Worm (Caenorhabditis elegans): ENCODE data around the gene col-174.

The col-174 gene

DNA sequence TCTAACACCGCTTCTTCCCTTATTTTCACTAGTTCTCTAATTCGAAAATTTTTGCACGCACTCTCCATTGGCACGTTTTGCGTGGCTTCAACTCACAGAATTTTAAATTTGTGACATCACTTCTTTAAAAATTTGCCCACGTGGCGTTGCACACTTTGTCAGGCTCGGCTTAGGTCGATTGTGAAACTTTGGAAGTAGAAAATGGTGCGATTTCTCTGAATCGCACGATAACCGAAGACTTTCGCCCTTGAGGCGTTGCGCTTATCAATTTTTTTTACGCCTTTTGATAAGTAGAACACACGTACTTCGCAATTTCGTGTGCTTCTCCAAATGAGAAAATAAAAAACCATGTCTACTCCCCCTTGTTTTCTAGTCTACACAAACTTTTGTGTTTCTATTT lies 31.7 kb downstream of the col-174 start:
- peak; percentile 5 for TF ChIP-seq elt-2 (tag; optimal IDR thresholded peaks at IDR 0.05)
- no peak for TF ChIP-seq npax-4 (tag; optimal IDR thresholded peaks at IDR 0.05)

DNA sequence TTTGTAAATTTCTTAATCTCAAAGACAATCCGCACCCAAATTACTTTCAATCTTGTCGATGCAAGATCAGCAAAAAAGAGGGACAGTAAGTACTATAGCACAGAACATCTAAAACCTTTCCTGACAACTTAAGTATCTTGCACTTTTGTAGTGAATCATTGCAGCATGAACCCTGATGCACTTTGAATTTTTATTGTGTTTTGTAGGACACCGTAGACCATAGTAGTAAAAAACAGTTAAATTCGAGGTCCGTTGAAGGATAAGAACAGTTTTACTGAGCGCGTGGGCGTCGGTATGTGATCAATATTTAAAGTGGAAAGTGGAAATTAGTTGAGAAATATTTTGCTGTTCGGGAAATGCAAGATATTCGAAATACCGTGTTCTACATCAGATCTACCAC lies 35.6 kb downstream of the col-174 start:
- no peak for TF ChIP-seq eyg-1 (tag; optimal IDR thresholded peaks at IDR 0.05)
- TF ChIP-seq sox-4 (tag; optimal IDR thresholded peaks at IDR 0.05), result no peak
- TF ChIP-seq dmd-4 (tag; optimal IDR thresholded peaks at IDR 0.05; ENCODE audit: borderline replicate concordance), result no peak
- no peak for TF ChIP-seq ref-2 (tag; optimal IDR thresholded peaks at IDR 0.05)
- no peak for TF ChIP-seq C08G9.2 (tag; optimal IDR thresholded peaks at IDR 0.05)
- TF ChIP-seq hlh-30 (tag; optimal IDR thresholded peaks at IDR 0.05; ENCODE audit: insufficient read depth), result no peak

DNA sequence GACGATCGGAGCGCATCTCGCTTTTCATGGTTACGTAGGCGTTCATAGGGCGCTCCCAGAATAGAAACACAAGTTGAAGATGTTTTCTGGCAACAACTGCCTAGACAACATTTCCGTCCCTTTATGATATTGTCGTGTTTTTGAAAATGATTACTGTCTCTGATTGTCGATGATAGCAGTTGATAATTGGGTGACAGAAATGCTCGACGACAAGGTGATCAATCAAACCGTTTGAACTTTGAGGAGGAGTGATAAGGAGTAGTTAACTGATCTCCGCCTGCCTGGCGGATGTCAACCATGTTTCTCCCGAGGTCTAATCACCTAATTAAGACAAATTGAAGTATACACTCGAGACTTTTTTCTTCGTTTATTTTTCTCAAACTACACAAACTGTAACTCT lies 37.3 kb downstream of the col-174 start:
- TF ChIP-seq T23F11.4 (GFP tag; optimal IDR thresholded peaks at IDR 0.05) (no peak), hlh-6 (tag; optimal IDR thresholded peaks at IDR 0.05) (no peak), hlh-8 (tag; optimal IDR thresholded peaks at IDR 0.05) (no peak), mec-3 (tag; optimal IDR thresholded peaks at IDR 0.05; ENCODE audit: borderline replicate concordance) (no peak), ama-1 (optimal IDR thresholded peaks at IDR 0.05) (no peak), C38D4.7 (GFP tag; optimal IDR thresholded peaks at IDR 0.05) (no peak), hlh-13 (GFP tag; optimal IDR thresholded peaks at IDR 0.05) (no peak), ref-2 (tag; optimal IDR thresholded peaks at IDR 0.05) (no peak), che-1 (tag; optimal IDR thresholded peaks at IDR 0.05) (no peak)

DNA sequence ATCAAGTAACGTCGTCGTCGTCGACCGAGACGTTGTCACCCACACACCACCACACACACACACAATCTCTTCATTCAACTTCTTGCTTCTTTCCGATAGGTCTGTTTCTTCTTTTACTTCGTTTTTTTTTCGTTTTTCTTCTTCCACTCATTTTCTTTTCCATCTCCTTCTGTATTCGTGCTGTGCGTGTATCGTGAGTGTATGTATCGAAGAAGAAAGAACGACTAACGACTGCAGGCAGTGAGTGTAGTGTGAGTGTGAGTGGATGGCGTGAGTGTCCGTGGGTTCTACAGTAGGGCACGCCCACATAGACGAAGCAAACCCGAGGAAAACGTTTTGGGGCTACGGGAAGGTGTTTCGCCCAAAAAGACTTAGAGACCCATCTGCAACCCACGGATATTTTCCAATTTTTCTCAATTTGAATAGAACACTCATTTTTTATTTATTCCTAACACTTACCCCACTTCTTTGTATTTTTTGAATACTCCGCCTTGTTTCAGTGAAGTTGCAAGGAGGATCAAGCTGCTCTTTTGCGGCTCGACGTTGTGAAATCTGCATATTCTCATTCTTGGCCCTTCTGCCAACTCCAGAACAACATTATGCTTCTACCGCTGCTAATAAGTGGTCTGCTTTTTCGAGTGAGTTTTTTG lies 39.1 kb downstream of the col-174 start, which contains the start of gene adt-2:
Gene adt-2, plus strand, starts transcription at position 600 of the 650 bp plus-strand sequence.
- TF ChIP-seq K09A11.1 (tag; optimal IDR thresholded peaks at IDR 0.05; ENCODE audit: insufficient read depth) (no peak), ceh-18 (tag; optimal IDR thresholded peaks at IDR 0.05) (no peak), pha-2 (tag; optimal IDR thresholded peaks at IDR 0.05) (no peak), Y22D7AL.16 (tag; optimal IDR thresholded peaks at IDR 0.05) (no peak), ceh-34 (tag; optimal IDR thresholded peaks at IDR 0.05) (no peak), odd-2 (tag; optimal IDR thresholded peaks at IDR 0.05) (no peak), tbx-7 (tag; optimal IDR thresholded peaks at IDR 0.05) (no peak), syd-9 (tag; optimal IDR thresholded peaks at IDR 0.05) (no peak), ceh-2 (tag; optimal IDR thresholded peaks at IDR 0.05) (no peak), ceh-30 (tag; optimal IDR thresholded peaks at IDR 0.05) (no peak), ceh-9 (tag; optimal IDR thresholded peaks at IDR 0.05) (no peak), unc-86 (tag; optimal IDR thresholded peaks at IDR 0.05) (no peak)

DNA sequence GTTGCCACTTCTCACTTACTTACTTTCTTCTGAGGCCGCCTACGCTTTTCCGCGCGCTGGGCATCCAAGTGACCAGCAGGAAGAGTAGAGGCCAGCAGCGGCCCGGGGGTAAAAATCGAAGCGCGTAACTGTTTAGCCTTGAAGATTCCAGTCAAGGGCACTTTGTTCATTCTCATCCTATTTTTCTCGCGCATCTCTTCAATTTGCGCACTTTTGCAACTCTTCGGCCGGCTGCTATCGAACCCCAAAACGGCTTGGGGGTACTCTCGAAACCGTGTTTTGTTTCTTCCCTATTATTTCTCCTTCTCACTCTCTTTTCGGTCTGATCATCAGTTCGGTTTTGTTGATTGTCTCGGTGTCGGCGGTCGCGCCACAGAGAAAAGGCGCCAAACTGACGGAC lies 40.0 kb downstream of the col-174 start:
- TF ChIP-seq elt-4 (tag; optimal IDR thresholded peaks at IDR 0.05) (no peak), lin-11 (tag; optimal IDR thresholded peaks at IDR 0.05) (no peak), eyg-1 (tag; optimal IDR thresholded peaks at IDR 0.05) (no peak), F13H6.1 (tag; optimal IDR thresholded peaks at IDR 0.05) (no peak), hlh-8 (tag; optimal IDR thresholded peaks at IDR 0.05) (no peak), sdc-2 (tag; optimal IDR thresholded peaks at IDR 0.05) (no peak), fkh-6 (tag; optimal IDR thresholded peaks at IDR 0.05) (no peak), C08G9.2 (tag; optimal IDR thresholded peaks at IDR 0.05) (peak; percentile 29)

DNA sequence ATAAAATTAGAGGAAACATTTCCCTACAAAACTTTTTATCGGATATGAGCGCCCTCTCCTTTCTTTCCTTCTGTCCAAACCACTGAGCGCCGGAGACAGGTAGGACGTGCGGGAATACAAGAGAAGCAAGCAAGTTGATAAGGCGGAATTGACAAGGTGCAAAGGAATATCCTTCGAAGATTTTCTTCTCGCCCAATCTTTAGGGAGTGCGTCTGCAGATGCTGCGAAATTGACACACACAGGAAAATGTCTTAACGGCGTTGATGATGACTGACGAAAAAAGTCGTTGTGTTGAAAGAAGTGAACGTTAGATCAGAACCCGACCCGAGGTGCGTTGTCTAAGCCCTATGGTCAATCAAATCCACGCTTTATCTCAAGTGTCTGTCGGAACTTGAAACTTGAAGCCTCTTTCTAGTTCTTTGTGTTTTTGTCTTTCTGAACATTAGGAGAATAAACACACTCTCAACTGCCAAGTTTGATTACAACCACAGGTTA lies 41.2 kb downstream of the col-174 start:
- TF ChIP-seq hlh-15 (tag; optimal IDR thresholded peaks at IDR 0.05) (no peak), ceh-24 (tag; optimal IDR thresholded peaks at IDR 0.05) (no peak), ceh-30 (tag; optimal IDR thresholded peaks at IDR 0.05) (no peak), ref-2 (tag; optimal IDR thresholded peaks at IDR 0.05) (no peak), F13H6.1 (tag; optimal IDR thresholded peaks at IDR 0.05) (no peak), ceh-22 (tag; optimal IDR thresholded peaks at IDR 0.05) (no peak), npax-4 (tag; optimal IDR thresholded peaks at IDR 0.05) (no peak), fax-1 (tag; optimal IDR thresholded peaks at IDR 0.05) (no peak), ceh-48 (tag; optimal IDR thresholded peaks at IDR 0.05) (no peak), ceh-9 (tag; optimal IDR thresholded peaks at IDR 0.05) (no peak), C38D4.7 (GFP tag; optimal IDR thresholded peaks at IDR 0.05) (no peak), unc-42 (tag; optimal IDR thresholded peaks at IDR 0.05) (no peak), ceh-2 (tag; optimal IDR thresholded peaks at IDR 0.05) (no peak), che-1 (tag; optimal IDR thresholded peaks at IDR 0.05) (no peak), elt-4 (tag; optimal IDR thresholded peaks at IDR 0.05) (no peak), elt-2 (tag; optimal IDR thresholded peaks at IDR 0.05) (no peak), pros-1 (tag; optimal IDR thresholded peaks at IDR 0.05) (no peak), nhr-11 (tag; optimal IDR thresholded peaks at IDR 0.05) (no peak), tbx-2 (tag; optimal IDR thresholded peaks at IDR 0.05) (no peak)
